Worm (Caenorhabditis elegans) whole organism, young adult: ENCODE results near the gene parp-2.

ENCODE experiments used
- C17E4.6 ChIP-seq: fragments of 200-800 bp; sonication (Bioruptor generic); IDR thresholded peaks from 2 replicates; pipeline ENCODE4 v1.3.6; 2022; ENCODE audit warnings: missing genetic modification reagents, missing genetic modification characterization, missing compliant biosample characterization
- F39B2.1 ChIP-seq: fragments of 200-800 bp; sonication (Bioruptor generic); IDR thresholded peaks from 2 replicates; pipeline ENCODE4 v1.3.6; 2022; ENCODE audit warnings: missing genetic modification reagents, missing genetic modification characterization, missing compliant biosample characterization
- F57A8.1 ChIP-seq: fragments of 200-800 bp; sonication (Bioruptor generic); optimal IDR thresholded peaks from 2 replicates; lab custom pipeline; 2018; ENCODE audit warnings: mild to moderate bottlenecking, missing genetic modification characterization, moderate library complexity, missing compliant biosample characterization
- Y53G8AR.9 ChIP-seq: fragments of 200-800 bp; sonication (Bioruptor generic); conservative IDR thresholded peaks from 2 replicates; pipeline ENCODE4 v1.3.6; 2022; ENCODE audit warnings: missing genetic modification reagents, missing genetic modification characterization, missing compliant biosample characterization
- akir-1 ChIP-seq: fragments of 200-800 bp; sonication (Bioruptor generic); optimal IDR thresholded peaks from 2 replicates; lab custom pipeline; 2018; ENCODE audit warnings: mild to moderate bottlenecking, missing genetic modification characterization, moderate library complexity, missing compliant biosample characterization
- dpl-1 ChIP-seq: fragments of 150-350 bp; optimal IDR thresholded peaks from 2 replicates; lab custom pipeline; 2014; ENCODE audit warnings: missing biosample characterization, missing genetic modification reagents, missing genetic modification characterization
- efl-1 ChIP-seq: fragments of 150-350 bp; optimal IDR thresholded peaks from 2 replicates; lab custom pipeline; 2014; ENCODE audit warnings: missing biosample characterization, missing genetic modification reagents, missing genetic modification characterization
- egrh-3 ChIP-seq: fragments of 200-800 bp; sonication (Bioruptor generic); IDR thresholded peaks from 2 replicates; pipeline ENCODE4 v1.3.6; 2022; ENCODE audit warnings: missing genetic modification reagents, missing genetic modification characterization, missing compliant biosample characterization
- him-1 ChIP-seq: sonication (generic microtip); optimal IDR thresholded peaks from 2 replicates; lab custom pipeline; 2016; ENCODE audit warnings: missing genotype, missing genetic modification reagents, missing genetic modification characterization, missing compliant biosample characterization
- lin-54 ChIP-seq: fragments of 200-800 bp; sonication (Bioruptor generic); optimal IDR thresholded peaks from 2 replicates; lab custom pipeline; 2018; ENCODE audit warnings: mild to moderate bottlenecking, missing genetic modification characterization, missing compliant biosample characterization
- lsl-1 ChIP-seq: fragments of 200-800 bp; sonication (Bioruptor generic); optimal IDR thresholded peaks from 2 replicates; lab custom pipeline; 2018; ENCODE audit warnings: mild to moderate bottlenecking, missing genetic modification characterization, moderate library complexity, missing compliant biosample characterization
- madf-10 ChIP-seq: sonication (generic microtip); optimal IDR thresholded peaks from 2 replicates; lab custom pipeline; 2016; ENCODE audit warnings: mild to moderate bottlenecking, missing genetic modification characterization, missing compliant biosample characterization
- madf-3 ChIP-seq: fragments of 200-800 bp; sonication (Bioruptor generic); IDR thresholded peaks from 2 replicates; pipeline ENCODE4 v1.3.6; 2022; ENCODE audit warnings: missing genetic modification reagents, missing genetic modification characterization, missing compliant biosample characterization
- nhr-90 ChIP-seq: sonication (generic microtip); optimal IDR thresholded peaks from 2 replicates; lab custom pipeline; 2016; ENCODE audit warnings: missing genotype, mild to moderate bottlenecking, missing genetic modification characterization, missing compliant biosample characterization
- xnd-1 ChIP-seq: sonication (generic microtip); optimal IDR thresholded peaks from 2 replicates; lab custom pipeline; 2016; ENCODE audit warnings: missing genotype, missing genetic modification reagents, missing genetic modification characterization, missing compliant biosample characterization

Gene parp-2

ce11 chrII:9644438-9644837 lies 51.6 kb downstream of the parp-2 start, which contains the start of gene fzr-1:
fzr-1 (minus strand) TSS chrII:9644466.
- TF ChIP-seq efl-1 (GFP tag; lab: Kevin White, UChicago) = no peak
- no peak for TF ChIP-seq him-1 (tag; lab: Kevin White, UChicago)
- TF ChIP-seq akir-1 (GFP tag; lab: Kevin White, UChicago) = no peak
- no peak for TF ChIP-seq C17E4.6 (GFP tag; lab: Robert Waterston, UW)
- no peak for TF ChIP-seq xnd-1 (tag; lab: Kevin White, UChicago)
- TF ChIP-seq lin-54 (GFP tag; lab: Kevin White, UChicago) = no peak
- no peak for TF ChIP-seq dpl-1 (GFP tag; lab: Kevin White, UChicago)
- no peak for TF ChIP-seq madf-10 (tag; lab: Kevin White, UChicago)
- TF ChIP-seq Y53G8AR.9 = no peak
- no peak for TF ChIP-seq F39B2.1 (GFP tag; lab: Robert Waterston, UW)
- no peak for TF ChIP-seq madf-3 (GFP tag; lab: Robert Waterston, UW)
- no peak for TF ChIP-seq lsl-1 (GFP tag; lab: Kevin White, UChicago)
- no peak for TF ChIP-seq nhr-90 (tag; lab: Kevin White, UChicago)
- no peak for TF ChIP-seq egrh-3 (GFP tag; lab: Robert Waterston, UW)
- no peak for TF ChIP-seq F57A8.1 (GFP tag; lab: Kevin White, UChicago)
